Worm (Caenorhabditis elegans): ENCODE data around the gene hex-1.

DNA sequence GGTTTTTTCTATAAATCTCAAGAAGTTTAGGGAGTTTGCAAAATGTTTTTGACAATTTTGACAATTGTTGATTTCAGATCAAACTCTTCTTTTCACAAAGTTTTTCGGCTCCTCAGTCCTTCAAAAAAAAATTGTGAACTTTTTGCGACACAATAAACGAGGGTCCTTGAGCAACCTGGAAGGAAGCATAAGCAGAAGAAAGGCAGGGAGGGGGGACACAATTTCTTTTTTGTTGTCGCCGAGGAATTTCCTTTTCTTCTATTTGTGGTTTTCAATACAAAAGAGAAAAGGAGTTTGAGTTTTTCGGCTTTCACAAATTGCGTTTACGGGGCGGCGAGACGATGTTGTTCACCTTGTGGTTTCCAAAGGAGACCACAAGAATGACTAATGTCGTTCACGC, 45.8 kb downstream of the hex-1 start:
- TF ChIP-seq grh-1 (GFP tag; IDR thresholded peaks at IDR 0.05): no peak
- TF ChIP-seq pax-3 (tag; optimal IDR thresholded peaks at IDR 0.05): no peak
- TF ChIP-seq efl-1 (optimal IDR thresholded peaks at IDR 0.05): no peak
- TF ChIP-seq efl-1 (GFP tag; optimal IDR thresholded peaks at IDR 0.05 in 1 of 2): no peak
- TF ChIP-seq ztf-4 (tag; optimal IDR thresholded peaks at IDR 0.05): no peak
- TF ChIP-seq elt-3 (tag; optimal IDR thresholded peaks at IDR 0.05): no peak
- no peak for TF ChIP-seq isw-1 (GFP tag; IDR thresholded peaks at IDR 0.05)
- no peak for TF ChIP-seq alr-1 (tag; optimal IDR thresholded peaks at IDR 0.05; ENCODE audit: borderline replicate concordance)
- TF ChIP-seq lin-13 (GFP tag; optimal IDR thresholded peaks at IDR 0.05): no peak
- TF ChIP-seq ces-1 (GFP tag; optimal IDR thresholded peaks at IDR 0.05): no peak
- no peak for TF ChIP-seq nhr-12 (tag; optimal IDR thresholded peaks at IDR 0.05)
